Worm (Caenorhabditis elegans) whole organism, midembryonic: Measurements from ENCODE around the gene ZK792.5.

Source experiments
- T22C8.4 ChIP-seq: fragments of 200-800 bp; sonication (Bioruptor generic); IDR thresholded peaks from 2 replicates; pipeline ENCODE4 v1.3.6; 2022; ENCODE audit warnings: missing genetic modification characterization, missing compliant biosample characterization
- cog-1 ChIP-seq: sonication (generic microtip); optimal IDR thresholded peaks from 2 replicates; lab custom pipeline; 2016; ENCODE audit warnings: missing genetic modification characterization, missing compliant biosample characterization
- flt-1 ChIP-seq: fragments of 200-800 bp; sonication (Bioruptor generic); IDR thresholded peaks from 2 replicates; pipeline ENCODE4 v1.3.6; 2022; ENCODE audit warnings: missing genetic modification characterization, missing compliant biosample characterization
- klf-2 ChIP-seq: fragments of 200-800 bp; sonication (Bioruptor generic); conservative IDR thresholded peaks from 2 replicates; pipeline ENCODE4 v1.3.6; 2022; ENCODE audit warnings: missing genetic modification reagents, missing genetic modification characterization, missing compliant biosample characterization
- med-1 ChIP-seq: sonication (generic microtip); optimal IDR thresholded peaks from 2 replicates; lab custom pipeline; 2017; ENCODE audit warnings: missing genetic modification characterization, mild to moderate bottlenecking, missing compliant biosample characterization, antibody characterized with exemption, missing genetic modification reagents; ENCODE audit not compliant: insufficient read depth
- ref-1 ChIP-seq: fragments of 200-800 bp; sonication (Bioruptor generic); conservative IDR thresholded peaks from 2 replicates; pipeline ENCODE4 v1.3.6; 2022; ENCODE audit warnings: missing genetic modification reagents, missing genetic modification characterization, missing compliant biosample characterization
- tab-1 ChIP-seq: fragments of 200-800 bp; sonication (Bioruptor generic); IDR thresholded peaks from 2 replicates; pipeline ENCODE4 v1.3.6; 2022; ENCODE audit warnings: missing genetic modification characterization, missing compliant biosample characterization
- ztf-23 ChIP-seq: fragments of 200-800 bp; sonication (Bioruptor generic); IDR thresholded peaks from 2 replicates; pipeline ENCODE4 v1.3.6; 2022; ENCODE audit warnings: missing genetic modification reagents, missing genetic modification characterization, missing compliant biosample characterization
- ztf-29 ChIP-seq: fragments of 200-800 bp; sonication (Bioruptor generic); IDR thresholded peaks from 2 replicates; pipeline ENCODE4 v1.3.6; 2022; ENCODE audit warnings: missing genetic modification reagents, missing genetic modification characterization, missing compliant biosample characterization

Gene ZK792.5

ce11 chrIV:11691524-11691923, 3.6 kb upstream of the ZK792.5 start:
- TF ChIP-seq med-1 (GFP tag; lab: Kevin White, UChicago) (no peak), ref-1 (GFP tag; lab: Robert Waterston, UW) (no peak), ztf-29 (no peak), cog-1 (no peak), klf-2 (GFP tag; lab: Robert Waterston, UW) (no peak), tab-1 (GFP tag; lab: Robert Waterston, UW) (no peak), ztf-23 (GFP tag; lab: Robert Waterston, UW) (no peak)

ce11 chrIV:11690988-11691387, 3.1 kb upstream of the ZK792.5 start, which contains the start of gene let-60:
TSS of gene let-60 (minus strand) at chrIV:11691088.
- no peak for TF ChIP-seq med-1 (GFP tag; lab: Kevin White, UChicago)
- no peak for TF ChIP-seq klf-2 (GFP tag; lab: Robert Waterston, UW)
- TF ChIP-seq cog-1, result no peak
- TF ChIP-seq ref-1 (GFP tag; lab: Robert Waterston, UW), result no peak
- TF ChIP-seq T22C8.4 (GFP tag; lab: Robert Waterston, UW), result no peak
- no peak for TF ChIP-seq ztf-23 (GFP tag; lab: Robert Waterston, UW)
- TF ChIP-seq tab-1 (GFP tag; lab: Robert Waterston, UW), result no peak
- no peak for TF ChIP-seq flt-1 (GFP tag; lab: Robert Waterston, UW)
- no peak for TF ChIP-seq ztf-29

- TF ChIP-seq T22C8.4 (GFP tag; lab: Robert Waterston, UW) (no peak), med-1 (GFP tag; lab: Kevin White, UChicago) (no peak), ztf-29 (no peak), cog-1 (no peak), flt-1 (GFP tag; lab: Robert Waterston, UW) (no peak), ztf-23 (GFP tag; lab: Robert Waterston, UW) (no peak), klf-2 (GFP tag; lab: Robert Waterston, UW) (no peak)
Measured at ce11 chrIV:11681905-11682304, 6.0 kb downstream of the ZK792.5 start, which contains the start of gene ZK792.4. TSS of gene ZK792.4 (minus strand) at chrIV:11682005.

- TF ChIP-seq cog-1 (no peak), flt-1 (GFP tag; lab: Robert Waterston, UW) (no peak), tab-1 (GFP tag; lab: Robert Waterston, UW) (no peak)
Measured at ce11 chrIV:11676054-11676453, 11.9 kb downstream of the ZK792.5 start, which contains the start of gene inx-9. TSS of gene inx-9 (plus strand) at chrIV:11676354.

ce11 chrIV:11673543-11673942, 14.4 kb downstream of the ZK792.5 start, which contains the start of gene inx-8:
TSS of gene inx-8 (plus strand) at chrIV:11673843.
- TF ChIP-seq klf-2 (GFP tag; lab: Robert Waterston, UW), result no peak
- no peak for TF ChIP-seq ztf-29
- no peak for TF ChIP-seq flt-1 (GFP tag; lab: Robert Waterston, UW)
- TF ChIP-seq cog-1, result no peak
- TF ChIP-seq ztf-23 (GFP tag; lab: Robert Waterston, UW), result no peak
- TF ChIP-seq T22C8.4 (GFP tag; lab: Robert Waterston, UW), result no peak
- TF ChIP-seq ref-1 (GFP tag; lab: Robert Waterston, UW), result no peak
- no peak for TF ChIP-seq tab-1 (GFP tag; lab: Robert Waterston, UW)
- TF ChIP-seq med-1 (GFP tag; lab: Kevin White, UChicago), result no peak

- TF ChIP-seq ref-1 (GFP tag; lab: Robert Waterston, UW) (no peak), cog-1 (no peak), tab-1 (GFP tag; lab: Robert Waterston, UW) (no peak), ztf-23 (GFP tag; lab: Robert Waterston, UW) (no peak), med-1 (GFP tag; lab: Kevin White, UChicago) (no peak), klf-2 (GFP tag; lab: Robert Waterston, UW) (no peak), T22C8.4 (GFP tag; lab: Robert Waterston, UW) (no peak), ztf-29 (no peak), flt-1 (GFP tag; lab: Robert Waterston, UW) (no peak)
Measured at ce11 chrIV:11668001-11668400, 19.9 kb downstream of the ZK792.5 start, which contains the start of gene atg-4.2. TSS of gene atg-4.2 (plus strand) at chrIV:11668024.

ce11 chrIV:11665010-11665409, 22.9 kb downstream of the ZK792.5 start, which contains the start of gene ZK809.9:
TSS of gene ZK809.9 (plus strand) at chrIV:11665310.
- no peak for TF ChIP-seq tab-1 (GFP tag; lab: Robert Waterston, UW)
- TF ChIP-seq ref-1 (GFP tag; lab: Robert Waterston, UW), result no peak
- TF ChIP-seq cog-1, result no peak
- TF ChIP-seq klf-2 (GFP tag; lab: Robert Waterston, UW), result no peak
- no peak for TF ChIP-seq ztf-29
- no peak for TF ChIP-seq med-1 (GFP tag; lab: Kevin White, UChicago)
- no peak for TF ChIP-seq T22C8.4 (GFP tag; lab: Robert Waterston, UW)
- no peak for TF ChIP-seq flt-1 (GFP tag; lab: Robert Waterston, UW)
- TF ChIP-seq ztf-23 (GFP tag; lab: Robert Waterston, UW), result no peak

ce11 chrIV:11659794-11660312, 28.1 kb downstream of the ZK792.5 start, which contains the start of gene ZK792.1:
TSS of gene ZK792.1 (plus strand) at chrIV:11659844.
- TF ChIP-seq med-1 (GFP tag; lab: Kevin White, UChicago), result no peak
- TF ChIP-seq cog-1, result no peak

ce11 chrIV:11656144-11656780, 31.7 kb downstream of the ZK792.5 start, which contains the start of gene ZK809.5:
TSS of gene ZK809.5 (plus strand) at chrIV:11656730.
- no peak for TF ChIP-seq cog-1
- no peak for TF ChIP-seq T22C8.4 (GFP tag; lab: Robert Waterston, UW)
- TF ChIP-seq med-1 (GFP tag; lab: Kevin White, UChicago), result no peak
- TF ChIP-seq tab-1 (GFP tag; lab: Robert Waterston, UW), result no peak
- TF ChIP-seq flt-1 (GFP tag; lab: Robert Waterston, UW), result no peak
- TF ChIP-seq ztf-29, result no peak
- no peak for TF ChIP-seq klf-2 (GFP tag; lab: Robert Waterston, UW)
- no peak for TF ChIP-seq ztf-23 (GFP tag; lab: Robert Waterston, UW)
- no peak for TF ChIP-seq ref-1 (GFP tag; lab: Robert Waterston, UW)
